Fruit fly (Drosophila melanogaster) whole organism, embryonic: Measurements from ENCODE around the gene Gale.

ENCODE experiments used
- Aef1 ChIP-seq: fragments of 200-800 bp; sonication (Bioruptor generic); IDR thresholded peaks from 3 replicates; pipeline ENCODE4 v1.3.6; 2022; ENCODE audit warnings: missing biosample characterization, missing genetic modification characterization
- Bgb ChIP-seq: fragments of 200-800 bp; sonication (Bioruptor generic); IDR thresholded peaks from 2 replicates; pipeline ENCODE4 v1.3.6; 2022; ENCODE audit warnings: missing biosample characterization, missing genetic modification characterization; ENCODE audit not compliant: partially characterized antibody
- CG10147 ChIP-seq: fragments of 200-800 bp; sonication (Bioruptor generic); optimal IDR thresholded peaks from 2 replicates; lab custom pipeline; 2019; ENCODE audit warnings: missing biosample characterization, mild to moderate bottlenecking, missing genetic modification characterization, moderate library complexity
- CG12236 ChIP-seq: fragments of 200-800 bp; sonication (Bioruptor generic); optimal IDR thresholded peaks from 2 replicates; lab custom pipeline; 2016; ENCODE audit warnings: missing biosample characterization, missing genetic modification characterization
- CG12659 ChIP-seq: fragments of 200-800 bp; sonication (Bioruptor generic); optimal IDR thresholded peaks from 3 replicates; lab custom pipeline; 2017; ENCODE audit warnings: mild to moderate bottlenecking, missing biosample characterization, missing genetic modification reagents, missing genetic modification characterization
- CG13894 ChIP-seq: fragments of 200-800 bp; sonication (Bioruptor generic); optimal IDR thresholded peaks from 3 replicates; lab custom pipeline; 2018; ENCODE audit warnings: missing biosample characterization, mild to moderate bottlenecking, missing genetic modification characterization, moderate library complexity
- CG15479 ChIP-seq: fragments of 200-800 bp; sonication (Bioruptor generic); optimal IDR thresholded peaks from 3 replicates; lab custom pipeline; 2019; ENCODE audit warnings: missing biosample characterization, mild to moderate bottlenecking, missing genetic modification characterization, moderate library complexity
- CG15514 ChIP-seq: fragments of 200-800 bp; sonication (Bioruptor generic); optimal IDR thresholded peaks from 3 replicates; lab custom pipeline; 2017; ENCODE audit warnings: missing biosample characterization, missing genetic modification characterization, mild to moderate bottlenecking, moderate library complexity, missing genetic modification reagents
- CG17186 ChIP-seq: fragments of 200-800 bp; sonication (Bioruptor generic); optimal IDR thresholded peaks from 3 replicates; lab custom pipeline; 2017; ENCODE audit warnings: missing biosample characterization, missing genetic modification reagents, missing genetic modification characterization
- CG17912 ChIP-seq: fragments of 200-800 bp; sonication (Bioruptor generic); optimal IDR thresholded peaks from 2 replicates; lab custom pipeline; 2018; ENCODE audit warnings: missing biosample characterization, mild to moderate bottlenecking, missing genetic modification characterization
- CG1832 ChIP-seq: fragments of 200-800 bp; sonication (Bioruptor generic); optimal IDR thresholded peaks from 2 replicates; lab custom pipeline; 2017; ENCODE audit warnings: missing biosample characterization, mild to moderate bottlenecking, missing genetic modification characterization, inconsistent platforms
- CG2120 ChIP-seq: fragments of 200-800 bp; sonication (Bioruptor generic); optimal IDR thresholded peaks from 3 replicates; lab custom pipeline; 2016; ENCODE audit warnings: missing biosample characterization, missing genetic modification characterization
- CG3281 ChIP-seq: fragments of 200-800 bp; sonication (Bioruptor generic); optimal IDR thresholded peaks from 3 replicates; lab custom pipeline; 2017; ENCODE audit warnings: missing biosample characterization, mild to moderate bottlenecking, missing genetic modification characterization
- CG34224 ChIP-seq: fragments of 200-800 bp; sonication (Bioruptor generic); IDR thresholded peaks from 3 replicates; pipeline ENCODE4 v1.3.6; 2022; ENCODE audit warnings: missing biosample characterization, missing genetic modification characterization; ENCODE audit not compliant: partially characterized antibody
- CG34376 ChIP-seq: fragments of 200-800 bp; sonication (Bioruptor generic); optimal IDR thresholded peaks from 2 replicates; lab custom pipeline; 2018; ENCODE audit warnings: missing biosample characterization, mild to moderate bottlenecking, missing genetic modification characterization
- CG4360 ChIP-seq: fragments of 200-800 bp; sonication (Bioruptor generic); IDR thresholded peaks from 2 replicates; pipeline ENCODE4 v1.3.6; 2022; ENCODE audit warnings: missing biosample characterization, missing genetic modification characterization
- CG6765 ChIP-seq: fragments of 200-800 bp; sonication (Bioruptor generic); optimal IDR thresholded peaks from 3 replicates; lab custom pipeline; 2017; ENCODE audit warnings: missing biosample characterization, mild to moderate bottlenecking, missing genetic modification characterization
- CG6791 ChIP-seq: fragments of 200-800 bp; sonication (Bioruptor generic); IDR thresholded peaks from 3 replicates; pipeline ENCODE4 v1.3.6; 2022; ENCODE audit warnings: missing biosample characterization, missing genetic modification characterization; ENCODE audit not compliant: partially characterized antibody
- CG7839 ChIP-seq: fragments of 200-800 bp; sonication (Bioruptor generic); optimal IDR thresholded peaks from 3 replicates; lab custom pipeline; 2018; ENCODE audit warnings: missing biosample characterization, mild to moderate bottlenecking, missing genetic modification characterization, moderate library complexity
- CG7928 ChIP-seq: fragments of 200-800 bp; sonication (Bioruptor generic); optimal IDR thresholded peaks from 2 replicates; lab custom pipeline; 2017; ENCODE audit warnings: missing biosample characterization, mild to moderate bottlenecking, missing genetic modification characterization
- Drgx ChIP-seq: fragments of 200-800 bp; sonication (Bioruptor generic); IDR thresholded peaks from 2 replicates; pipeline ENCODE4 v1.3.6; 2022; ENCODE audit warnings: missing biosample characterization, missing genetic modification characterization
- Ets65A ChIP-seq: fragments of 200-800 bp; sonication (Bioruptor generic); peaks from one replicate; lab custom pipeline; 2016; ENCODE audit warnings: missing biosample characterization, missing genetic modification characterization
- Ets97D ChIP-seq: fragments of 200-800 bp; sonication (Bioruptor generic); optimal IDR thresholded peaks from 3 replicates; lab custom pipeline; 2016; ENCODE audit warnings: missing biosample characterization, missing genetic modification characterization
- Kr ChIP-seq: fragments of 200-800 bp; sonication (Bioruptor generic); optimal IDR thresholded peaks from 2 replicates; lab custom pipeline; 2017; ENCODE audit warnings: missing biosample characterization, mild to moderate bottlenecking, missing genetic modification characterization
- Max ChIP-seq: fragments of 200-800 bp; sonication (Bioruptor generic); optimal IDR thresholded peaks from 2 replicates; lab custom pipeline; 2016; ENCODE audit warnings: missing biosample characterization, mild to moderate bottlenecking, missing genetic modification characterization
- Myb ChIP-seq: fragments of 200-800 bp; sonication (Bioruptor generic); optimal IDR thresholded peaks from 2 replicates; lab custom pipeline; 2016; ENCODE audit warnings: missing biosample characterization, missing genetic modification characterization
- Poxn ChIP-seq: fragments of 200-800 bp; sonication (Bioruptor generic); IDR thresholded peaks from 2 replicates; pipeline ENCODE4 v1.3.6; 2022; ENCODE audit warnings: missing biosample characterization, missing genetic modification characterization
- YL-1 ChIP-seq: fragments of 200-800 bp; sonication (Bioruptor generic); optimal IDR thresholded peaks from 3 replicates; lab custom pipeline; 2017; ENCODE audit warnings: missing biosample characterization, mild to moderate bottlenecking, missing genetic modification characterization
- bbx ChIP-seq: fragments of 200-800 bp; sonication (Bioruptor generic); IDR thresholded peaks from 2 replicates; pipeline ENCODE4 v1.3.6; 2022; ENCODE audit warnings: missing biosample characterization, missing genetic modification characterization; ENCODE audit not compliant: partially characterized antibody
- cg ChIP-seq: fragments of 200-800 bp; sonication (Bioruptor generic); optimal IDR thresholded peaks from 3 replicates; lab custom pipeline; 2019; ENCODE audit warnings: missing biosample characterization, mild to moderate bottlenecking, missing genetic modification characterization, moderate library complexity
- crp ChIP-seq, 2 experiments: fragments of 200-800 bp; sonication (Bioruptor generic); optimal IDR thresholded peaks; 2 replicates in 1 of 2; 3 replicates in 1 of 2; lab custom pipeline; 2017; ENCODE audit warnings: missing biosample characterization in 2 of 2, missing genetic modification characterization in 2 of 2, mild to moderate bottlenecking in 1 of 2, moderate library complexity in 1 of 2
- disco-r ChIP-seq: fragments of 200-800 bp; sonication (Bioruptor generic); optimal IDR thresholded peaks from 2 replicates; lab custom pipeline; 2016; ENCODE audit warnings: missing biosample characterization, missing genetic modification characterization
- ewg ChIP-seq: fragments of 200-800 bp; sonication (Bioruptor generic); optimal IDR thresholded peaks from 3 replicates; lab custom pipeline; 2017; ENCODE audit warnings: mild to moderate bottlenecking, missing biosample characterization, missing genetic modification reagents, missing genetic modification characterization
- exex ChIP-seq: fragments of 200-800 bp; sonication (Bioruptor generic); optimal IDR thresholded peaks from 4 replicates; lab custom pipeline; 2018; ENCODE audit warnings: missing biosample characterization, mild to moderate bottlenecking, missing genetic modification characterization, moderate library complexity
- fd102C ChIP-seq: fragments of 200-800 bp; sonication (Bioruptor generic); optimal IDR thresholded peaks from 2 replicates; lab custom pipeline; 2018; ENCODE audit warnings: missing biosample characterization, mild to moderate bottlenecking, missing genetic modification characterization, moderate library complexity
- fu2 ChIP-seq: fragments of 200-800 bp; sonication (Bioruptor generic); optimal IDR thresholded peaks from 2 replicates; lab custom pipeline; 2016; ENCODE audit warnings: missing biosample characterization, missing genetic modification characterization
- gro ChIP-seq: fragments of 200-800 bp; sonication (Bioruptor generic); optimal IDR thresholded peaks from 2 replicates; lab custom pipeline; 2016; ENCODE audit warnings: missing biosample characterization, missing genetic modification characterization
- hbn ChIP-seq: fragments of 200-800 bp; sonication (Bioruptor generic); IDR thresholded peaks from 2 replicates; pipeline ENCODE4 v1.3.6; 2022; ENCODE audit warnings: missing biosample characterization, missing genetic modification characterization; ENCODE audit not compliant: partially characterized antibody
- nerfin-1 ChIP-seq: fragments of 200-800 bp; sonication (Bioruptor generic); optimal IDR thresholded peaks from 3 replicates; lab custom pipeline; 2019; ENCODE audit warnings: missing biosample characterization, mild to moderate bottlenecking, missing genetic modification characterization, moderate library complexity
- pfk ChIP-seq: fragments of 200-800 bp; sonication (Bioruptor generic); optimal IDR thresholded peaks from 2 replicates; lab custom pipeline; 2018; ENCODE audit warnings: missing biosample characterization, mild to moderate bottlenecking, missing genetic modification characterization, moderate library complexity
- pros ChIP-seq: fragments of 200-800 bp; sonication (Bioruptor generic); optimal IDR thresholded peaks from 3 replicates; lab custom pipeline; 2019; ENCODE audit warnings: missing biosample characterization, mild to moderate bottlenecking, missing genetic modification characterization, moderate library complexity
- pzg ChIP-seq: fragments of 200-800 bp; sonication (Bioruptor generic); optimal IDR thresholded peaks from 3 replicates; lab custom pipeline; 2018; ENCODE audit warnings: missing biosample characterization, mild to moderate bottlenecking, missing genetic modification characterization, moderate library complexity
- sens ChIP-seq: fragments of 200-800 bp; sonication (Bioruptor generic); peaks from one replicate; lab custom pipeline; 2016; ENCODE audit warnings: missing biosample characterization, missing genetic modification characterization
- tll ChIP-seq, 2 experiments: fragments of 200-800 bp in 1 of 2; fragments of >200 bp in 1 of 2; sonication (Bioruptor generic) in 1 of 2; optimal IDR thresholded peaks; 2 replicates each; lab custom pipeline; 2017 to 2019; ENCODE audit warnings: missing biosample characterization in 2 of 2, missing genetic modification characterization in 2 of 2, mild to moderate bottlenecking in 1 of 2, moderate library complexity in 1 of 2
- trh ChIP-seq: fragments of 200-800 bp; sonication (Bioruptor generic); optimal IDR thresholded peaks from 2 replicates; lab custom pipeline; 2016; ENCODE audit warnings: missing biosample characterization, missing genetic modification characterization
- wdn ChIP-seq: fragments of 200-800 bp; sonication (Bioruptor generic); IDR thresholded peaks from 2 replicates; pipeline ENCODE4 v1.3.6; 2022; ENCODE audit warnings: missing biosample characterization, missing genetic modification characterization
- yki ChIP-seq: fragments of >200 bp; optimal IDR thresholded peaks from 3 replicates; lab custom pipeline; 2018

Gene Gale

dm6 chr3L:684749-685440 lies 36.5 kb downstream of the Gale start (continued):
- TF ChIP-seq pros (peak; percentile 47), CG4360 (GFP tag; lab: Robert Waterston, UW) (peak; percentile 87), Bgb (GFP tag; lab: Robert Waterston, UW) (0 out of 2 replicates have a peak, but pooled peaks have one; percentile 8), CG10147 (GFP tag; lab: Kevin White, UChicago) (no peak), wdn (GFP tag; lab: Robert Waterston, UW) (0 out of 2 replicates have a peak, but pooled peaks have one; percentile 20), Myb (GFP tag; lab: Kevin White, UChicago) (peak; percentile 5), fu2 (no peak), CG3281 (GFP tag; lab: Kevin White, UChicago) (no peak), CG7839 (tag; lab: Kevin White, UChicago) (peak; percentile 37), Max (GFP tag; lab: Kevin White, UChicago) (no peak), sens (peak; percentile 50), CG2120 (GFP tag; lab: Kevin White, UChicago) (peak; percentile 31), fd102C (no peak), Poxn (GFP tag; lab: Robert Waterston, UW) (no peak), CG12236 (GFP tag; lab: Kevin White, UChicago) (no peak), hbn (GFP tag; lab: Robert Waterston, UW) (no peak), CG7928 (GFP tag; lab: Kevin White, UChicago) (no peak), Kr (GFP tag; lab: Kevin White, UChicago) (peak; percentile 43)
- TF ChIP-seq, all 482 proteins: peak for 37

DNA sequence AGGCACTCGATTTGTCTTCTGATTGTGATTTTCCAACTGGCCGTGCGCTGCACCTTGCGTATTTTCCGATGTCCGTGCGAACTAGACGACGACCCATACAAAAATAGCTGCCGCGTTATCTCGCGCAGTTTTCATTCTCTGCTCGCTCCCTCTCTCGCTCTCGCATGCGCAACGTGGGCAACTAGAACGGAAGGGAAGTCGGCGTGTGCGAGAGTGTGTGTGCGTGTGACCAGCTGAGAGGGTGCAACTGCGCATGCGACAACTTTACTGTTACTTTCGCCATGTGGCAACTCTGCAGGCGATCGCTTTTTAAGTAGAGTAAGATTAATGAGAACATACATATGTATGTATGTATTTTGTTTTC lies 37.1 kb downstream of the Gale start, which contains the start of gene ebd1:
ebd1 (minus strand) TSS at position 109 of the 364 bp plus-strand sequence.
- no peak for TF ChIP-seq trh (GFP tag; lab: Kevin White, UChicago)
- TF ChIP-seq pros = peak; percentile 28
- TF ChIP-seq Drgx = 0 out of 2 replicates have a peak, but pooled peaks have one; percentile 22
- TF ChIP-seq CG34376 = peak; percentile 2
- TF ChIP-seq bbx = 0 out of 2 replicates have a peak, but pooled peaks have one; percentile 8
- peak; percentile 7 for TF ChIP-seq CG12659 (GFP tag; lab: Kevin White, UChicago)
- TF ChIP-seq disco-r (GFP tag; lab: Kevin White, UChicago) = no peak
- peak; percentile 37 for TF ChIP-seq CG17186 (GFP tag; lab: Kevin White, UChicago)
- TF ChIP-seq CG17912 (GFP tag; lab: Kevin White, UChicago) = peak; percentile 7
- TF ChIP-seq ewg (GFP tag; lab: Kevin White, UChicago) = peak; percentile 97
- TF ChIP-seq CG15479 (GFP tag; lab: Kevin White, UChicago) = peak; percentile 95
- peak; percentile 94 for TF ChIP-seq cg (GFP tag; lab: Kevin White, UChicago)
- no peak for TF ChIP-seq CG6765 (GFP tag; lab: Kevin White, UChicago)
- peak; percentile 50 for TF ChIP-seq nerfin-1 (tag; lab: Kevin White, UChicago)
- TF ChIP-seq Ets97D (GFP tag; lab: Kevin White, UChicago) = peak; percentile 74
- peak; percentile 36; the same call in 1 of the 3 replicates for TF ChIP-seq CG6791 (GFP tag; lab: Robert Waterston, UW)
- TF ChIP-seq tll (GFP tag; optimal IDR thresholded peaks at IDR 0.05; lab: Kevin White, UChicago) = peak in 1 of 2 experiments; percentile 20
- TF ChIP-seq Kr (GFP tag; lab: Kevin White, UChicago) = peak; percentile 35
- peak; percentile 17 for TF ChIP-seq CG13894 (tag; lab: Kevin White, UChicago)
- peak; percentile 78 for TF ChIP-seq Ets65A (GFP tag; lab: Kevin White, UChicago)
- TF ChIP-seq CG34224 (GFP tag; lab: Robert Waterston, UW) = 0 out of 3 replicates have a peak, but pooled peaks have one; percentile 16
- peak; percentile 70 for TF ChIP-seq YL-1
- peak; percentile 32 for TF ChIP-seq pfk
- peak in 1 of 2 experiments; percentile 75 for TF ChIP-seq crp (GFP tag; optimal IDR thresholded peaks at IDR 0.05; lab: Kevin White, UChicago)
- TF ChIP-seq gro (GFP tag; lab: Kevin White, UChicago) = peak; percentile 25
- TF ChIP-seq Aef1 (GFP tag; lab: Robert Waterston, UW) = 0 out of 3 replicates have a peak, but pooled peaks have one; percentile 4
- peak; percentile 8 for TF ChIP-seq yki (lab: Kevin White, UChicago)
- TF ChIP-seq exex (tag; lab: Kevin White, UChicago) = peak; percentile 23
- TF ChIP-seq CG15514 = peak; percentile 23
- TF ChIP-seq CG1832 (GFP tag; lab: Kevin White, UChicago) = peak; percentile 80
- peak; percentile 24 for TF ChIP-seq pzg (GFP tag; lab: Kevin White, UChicago)
